Worm (Caenorhabditis elegans) whole organism, L3 larva: ENCODE measurements around the gene him-14.

Experiments used
- fos-1 ChIP-seq: fragments of 150-350 bp; optimal IDR thresholded peaks from 2 replicates; lab custom pipeline; 2014; ENCODE audit warnings: missing biosample characterization, missing genetic modification characterization
- hmg-11 ChIP-seq: sonication (generic microtip); optimal IDR thresholded peaks from 2 replicates; lab custom pipeline; 2016; ENCODE audit warnings: missing genetic modification characterization, missing compliant biosample characterization
- lsy-12 ChIP-seq: sonication (generic microtip); optimal IDR thresholded peaks from 2 replicates; lab custom pipeline; 2016; ENCODE audit warnings: mild to moderate bottlenecking, missing genetic modification characterization, missing compliant biosample characterization
- nhr-23 ChIP-seq: fragments of 150-350 bp; optimal IDR thresholded peaks from 2 replicates; lab custom pipeline; 2014; ENCODE audit warnings: missing biosample characterization, missing genetic modification reagents, missing genetic modification characterization
- nhr-67 ChIP-seq: fragments of 150-350 bp; optimal IDR thresholded peaks from 2 replicates; lab custom pipeline; 2014; ENCODE audit warnings: missing biosample characterization, missing genetic modification characterization
- nhr-77 ChIP-seq: fragments of 150-350 bp; optimal IDR thresholded peaks from 2 replicates; lab custom pipeline; 2014; ENCODE audit warnings: missing biosample characterization, missing genetic modification characterization
- skn-1 ChIP-seq: fragments of 150-350 bp; optimal IDR thresholded peaks from 2 replicates; lab custom pipeline; 2014; ENCODE audit warnings: missing biosample characterization, missing genetic modification characterization
- snpc-4 ChIP-seq: fragments of 150-350 bp; optimal IDR thresholded peaks from 2 replicates; lab custom pipeline; 2014; ENCODE audit warnings: missing biosample characterization, missing genetic modification characterization
- tbx-2 ChIP-seq: sonication (generic microtip); optimal IDR thresholded peaks from 2 replicates; lab custom pipeline; 2016; ENCODE audit warnings: mild to moderate bottlenecking, missing genetic modification characterization, missing compliant biosample characterization
- unc-62 ChIP-seq: fragments of 150-350 bp; sonication (generic microtip); optimal IDR thresholded peaks from 4 replicates; lab custom pipeline; 2014; ENCODE audit warnings: missing biosample characterization, missing genetic modification reagents, missing genetic modification characterization

DNA sequence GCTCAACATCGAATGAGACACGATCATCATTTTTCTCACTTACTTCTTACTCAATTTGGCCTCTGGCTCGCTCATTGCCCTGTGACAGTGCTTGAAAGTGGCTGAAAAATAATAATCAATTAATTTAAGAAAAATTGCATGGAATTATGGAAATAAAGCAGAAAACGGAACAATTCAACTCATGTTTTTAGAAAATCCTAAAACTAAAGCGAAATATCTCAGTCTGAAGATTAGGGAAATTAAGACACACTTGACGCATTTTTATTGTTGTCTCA is 2.5 kb upstream of the him-14 start, which contains the start of gene kars-1:
- TF ChIP-seq snpc-4 (tag; lab: Kevin White, UChicago) (no peak), tbx-2 (no peak), skn-1 (tag; lab: Kevin White, UChicago) (no peak), nhr-77 (tag; lab: Kevin White, UChicago) (no peak), fos-1 (tag; lab: Kevin White, UChicago) (no peak), hmg-11 (tag; lab: Kevin White, UChicago) (no peak), lsy-12 (tag; lab: Kevin White, UChicago) (no peak), nhr-67 (tag; lab: Kevin White, UChicago) (no peak), nhr-23 (tag; lab: Kevin White, UChicago) (no peak), unc-62 (GFP tag; lab: Kevin White, UChicago) (no peak)
